Fruit fly (Drosophila melanogaster) whole organism, embryonic: ENCODE measurements around the gene Syn1.

Experiments used
- ATbp ChIP-seq: fragments of 200-800 bp; sonication (Bioruptor generic); optimal IDR thresholded peaks from 2 replicates; lab custom pipeline; 2017; ENCODE audit warnings: missing biosample characterization, mild to moderate bottlenecking, missing genetic modification characterization, missing genetic modification reagents
- Ada2b ChIP-seq: fragments of 200-800 bp; sonication (Bioruptor generic); IDR thresholded peaks from 2 replicates; pipeline ENCODE4 v1.3.6; 2022; ENCODE audit warnings: missing biosample characterization, missing genetic modification characterization
- B-H2 ChIP-seq: fragments of 200-800 bp; sonication (Bioruptor generic); optimal IDR thresholded peaks from 2 replicates; lab custom pipeline; 2018; ENCODE audit warnings: missing biosample characterization, mild to moderate bottlenecking, missing genetic modification characterization
- Bteb2 ChIP-seq: fragments of 200-800 bp; sonication (Bioruptor generic); optimal IDR thresholded peaks from 2 replicates; lab custom pipeline; 2016; ENCODE audit warnings: missing biosample characterization, missing genetic modification characterization
- CG10209 ChIP-seq: fragments of 200-800 bp; sonication (Bioruptor generic); optimal IDR thresholded peaks from 3 replicates; lab custom pipeline; 2017; ENCODE audit warnings: missing biosample characterization, mild to moderate bottlenecking, missing genetic modification characterization, missing genetic modification reagents
- CG10431 ChIP-seq: fragments of 200-800 bp; sonication (Bioruptor generic); optimal IDR thresholded peaks from 3 replicates; lab custom pipeline; 2018; ENCODE audit warnings: missing biosample characterization, mild to moderate bottlenecking, missing genetic modification characterization
- CG10543 ChIP-seq: fragments of 200-800 bp; sonication (Bioruptor generic); optimal IDR thresholded peaks from 3 replicates; lab custom pipeline; 2017; ENCODE audit warnings: missing biosample characterization, mild to moderate bottlenecking, missing genetic modification characterization, moderate library complexity
- CG10565 ChIP-seq: fragments of 200-800 bp; sonication (Bioruptor generic); optimal IDR thresholded peaks from 3 replicates; lab custom pipeline; 2016; ENCODE audit warnings: missing biosample characterization, mild to moderate bottlenecking, missing genetic modification characterization
- CG10959 ChIP-seq: fragments of 200-800 bp; sonication (Bioruptor generic); IDR thresholded peaks from 2 replicates; pipeline ENCODE4 v1.3.6; 2022; ENCODE audit warnings: missing biosample characterization, missing genetic modification characterization
- CG11085 ChIP-seq: fragments of 200-800 bp; sonication (Bioruptor generic); IDR thresholded peaks from 2 replicates; pipeline ENCODE4 v1.3.6; 2022; ENCODE audit warnings: missing biosample characterization, missing genetic modification characterization
- CG12391 ChIP-seq: fragments of 200-800 bp; sonication (Bioruptor generic); optimal IDR thresholded peaks from 3 replicates; lab custom pipeline; 2018; ENCODE audit warnings: missing biosample characterization, mild to moderate bottlenecking, missing genetic modification characterization, moderate library complexity
- CG12769 ChIP-seq: fragments of 200-800 bp; sonication (Bioruptor generic); optimal IDR thresholded peaks from 2 replicates; lab custom pipeline; 2019; ENCODE audit warnings: missing biosample characterization, mild to moderate bottlenecking, missing genetic modification characterization, moderate library complexity
- CG12942 ChIP-seq: fragments of 200-800 bp; sonication (Bioruptor generic); optimal IDR thresholded peaks from 3 replicates; lab custom pipeline; 2016; ENCODE audit warnings: missing biosample characterization, missing genetic modification characterization
- CG13123 ChIP-seq: fragments of 200-800 bp; sonication (Bioruptor generic); optimal IDR thresholded peaks from 2 replicates; lab custom pipeline; 2016; ENCODE audit warnings: missing biosample characterization, missing genetic modification characterization
- CG16779 ChIP-seq: fragments of 200-800 bp; sonication (Bioruptor generic); IDR thresholded peaks from 2 replicates; pipeline ENCODE4 v1.3.6; 2022; ENCODE audit warnings: missing biosample characterization, missing genetic modification characterization
- CG18476 ChIP-seq: fragments of 200-800 bp; sonication (Bioruptor generic); optimal IDR thresholded peaks from 2 replicates; lab custom pipeline; 2016; ENCODE audit warnings: missing biosample characterization, mild to moderate bottlenecking, missing genetic modification characterization
- CG18599 ChIP-seq: fragments of 200-800 bp; sonication (Bioruptor generic); optimal IDR thresholded peaks from 3 replicates; lab custom pipeline; 2017; ENCODE audit warnings: missing biosample characterization, missing genetic modification characterization, mild to moderate bottlenecking, moderate library complexity, missing genetic modification reagents
- CG2116 ChIP-seq: fragments of 200-800 bp; sonication (Bioruptor generic); optimal IDR thresholded peaks from 3 replicates; lab custom pipeline; 2018; ENCODE audit warnings: missing biosample characterization, mild to moderate bottlenecking, missing genetic modification characterization
- CG2199 ChIP-seq: fragments of 200-800 bp; sonication (Bioruptor generic); IDR thresholded peaks from 3 replicates; pipeline ENCODE4 v1.3.6; 2022; ENCODE audit warnings: missing biosample characterization, missing genetic modification characterization
- CG34376 ChIP-seq: fragments of 200-800 bp; sonication (Bioruptor generic); optimal IDR thresholded peaks from 2 replicates; lab custom pipeline; 2018; ENCODE audit warnings: missing biosample characterization, mild to moderate bottlenecking, missing genetic modification characterization
- CG34422 ChIP-seq: fragments of 200-800 bp; sonication (Bioruptor generic); IDR thresholded peaks from 3 replicates; pipeline ENCODE4 v1.3.6; 2022; ENCODE audit warnings: missing biosample characterization, missing genetic modification characterization
- CG6683 ChIP-seq: fragments of 200-800 bp; sonication (Bioruptor generic); optimal IDR thresholded peaks from 2 replicates; lab custom pipeline; 2017; ENCODE audit warnings: missing biosample characterization, mild to moderate bottlenecking, missing genetic modification characterization, missing genetic modification reagents
- CG7271 ChIP-seq: fragments of 200-800 bp; sonication (Bioruptor generic); optimal IDR thresholded peaks from 2 replicates; lab custom pipeline; 2018; ENCODE audit warnings: missing biosample characterization, mild to moderate bottlenecking, missing genetic modification characterization, moderate library complexity
- CG7928 ChIP-seq: fragments of 200-800 bp; sonication (Bioruptor generic); optimal IDR thresholded peaks from 2 replicates; lab custom pipeline; 2017; ENCODE audit warnings: missing biosample characterization, mild to moderate bottlenecking, missing genetic modification characterization
- CG8281 ChIP-seq: fragments of 200-800 bp; sonication (Bioruptor generic); optimal IDR thresholded peaks from 2 replicates; lab custom pipeline; 2018; ENCODE audit warnings: missing biosample characterization, mild to moderate bottlenecking, missing genetic modification characterization, moderate library complexity
- CrebB ChIP-seq: fragments of 200-800 bp; sonication (Bioruptor generic); optimal IDR thresholded peaks from 3 replicates; lab custom pipeline; 2018; ENCODE audit warnings: missing biosample characterization, mild to moderate bottlenecking, missing genetic modification characterization
- Deaf1 ChIP-seq: fragments of 200-800 bp; optimal IDR thresholded peaks from 3 replicates; lab custom pipeline; 2019; ENCODE audit warnings: missing biosample characterization, mild to moderate bottlenecking, missing genetic modification characterization, moderate library complexity
- Dll ChIP-seq: fragments of 200-800 bp; sonication (Bioruptor generic); IDR thresholded peaks from 4 replicates; pipeline ENCODE4 v1.3.6; 2022; ENCODE audit warnings: missing biosample characterization, missing genetic modification characterization; ENCODE audit not compliant: partially characterized antibody
- Doc2 ChIP-seq: fragments of 200-800 bp; sonication (Bioruptor generic); IDR thresholded peaks from 2 replicates; pipeline ENCODE4 v1.3.6; 2022; ENCODE audit warnings: missing biosample characterization, missing genetic modification characterization
- Dp ChIP-seq: fragments of 200-800 bp; sonication (Bioruptor generic); optimal IDR thresholded peaks from 2 replicates; lab custom pipeline; 2018; ENCODE audit warnings: missing biosample characterization, mild to moderate bottlenecking, missing genetic modification characterization, moderate library complexity
- Drgx ChIP-seq: fragments of 200-800 bp; sonication (Bioruptor generic); IDR thresholded peaks from 2 replicates; pipeline ENCODE4 v1.3.6; 2022; ENCODE audit warnings: missing biosample characterization, missing genetic modification characterization
- HmgZ ChIP-seq: fragments of 200-800 bp; sonication (Bioruptor generic); optimal IDR thresholded peaks from 2 replicates; lab custom pipeline; 2018; ENCODE audit warnings: missing biosample characterization, mild to moderate bottlenecking, missing genetic modification characterization
- Hmr ChIP-seq: fragments of 200-800 bp; sonication (Bioruptor generic); optimal IDR thresholded peaks from 3 replicates; lab custom pipeline; 2017; ENCODE audit warnings: mild to moderate bottlenecking, missing biosample characterization, missing genetic modification reagents, missing genetic modification characterization
- Mad ChIP-seq: fragments of 200-800 bp; sonication (Bioruptor generic); optimal IDR thresholded peaks from 2 replicates; lab custom pipeline; 2016; ENCODE audit warnings: missing biosample characterization, missing genetic modification characterization
- Sox100B ChIP-seq: fragments of 200-800 bp; sonication (Bioruptor generic); optimal IDR thresholded peaks from 3 replicates; lab custom pipeline; 2018; ENCODE audit warnings: missing biosample characterization, mild to moderate bottlenecking, missing genetic modification characterization
- Trl ChIP-seq, 3 experiments: fragments of >200 bp in 2 of 3; fragments of 200-800 bp in 1 of 3; sonication (Bioruptor generic) in 1 of 3; optimal IDR thresholded peaks; 2 replicates in 1 of 3; 3 replicates in 2 of 3; lab custom pipeline; 2016 to 2017; ENCODE audit warnings: missing biosample characterization in 1 of 3, missing genetic modification characterization in 1 of 3
- br ChIP-seq: fragments of >200 bp; optimal IDR thresholded peaks from 2 replicates; lab custom pipeline; 2017
- cas ChIP-seq: fragments of 200-800 bp; sonication (Bioruptor generic); IDR thresholded peaks from 2 replicates; pipeline ENCODE4 v1.3.6; 2022; ENCODE audit warnings: missing biosample characterization, missing genetic modification characterization
- chinmo ChIP-seq: fragments of 200-800 bp; sonication (Bioruptor generic); IDR thresholded peaks from 4 replicates; pipeline ENCODE4 v1.3.6; 2022; ENCODE audit warnings: missing biosample characterization, missing genetic modification characterization; ENCODE audit not compliant: partially characterized antibody
- ci ChIP-seq: fragments of 200-800 bp; sonication (Bioruptor generic); IDR thresholded peaks from 3 replicates; pipeline ENCODE4 v1.3.6; 2022; ENCODE audit warnings: missing biosample characterization, missing genetic modification characterization
- esg ChIP-seq: fragments of 200-800 bp; sonication (Bioruptor generic); conservative IDR thresholded peaks from 2 replicates; pipeline ENCODE4 v1.3.6; 2022; ENCODE audit warnings: missing biosample characterization, missing genetic modification characterization
- eve ChIP-seq, 2 experiments: fragments of >200 bp; optimal IDR thresholded peaks; 2 replicates each; lab custom pipeline; 2017; ENCODE audit warnings: missing biosample characterization in 2 of 2, missing genetic modification characterization in 2 of 2
- gfzf ChIP-seq: fragments of 200-800 bp; sonication (Bioruptor generic); optimal IDR thresholded peaks from 2 replicates; lab custom pipeline; 2016; ENCODE audit warnings: missing biosample characterization, mild to moderate bottlenecking, missing genetic modification characterization, moderate library complexity
- maf-S ChIP-seq: fragments of 200-800 bp; sonication (Bioruptor generic); optimal IDR thresholded peaks from 2 replicates; lab custom pipeline; 2016; ENCODE audit warnings: missing biosample characterization, missing genetic modification characterization
- mld ChIP-seq: fragments of 200-800 bp; sonication (Bioruptor generic); IDR thresholded peaks from 3 replicates; pipeline ENCODE4 v1.3.6; 2022; ENCODE audit warnings: missing biosample characterization, missing genetic modification characterization; ENCODE audit not compliant: partially characterized antibody
- oc ChIP-seq: fragments of 200-800 bp; sonication (Bioruptor generic); optimal IDR thresholded peaks from 2 replicates; lab custom pipeline; 2018; ENCODE audit warnings: missing biosample characterization, mild to moderate bottlenecking, missing genetic modification characterization, moderate library complexity
- peb ChIP-seq: fragments of 200-800 bp; sonication (Bioruptor generic); IDR thresholded peaks from 2 replicates; pipeline ENCODE4 v1.3.6; 2022; ENCODE audit warnings: missing biosample characterization, missing genetic modification characterization
- pho ChIP-seq: fragments of 200-800 bp; sonication (Bioruptor generic); optimal IDR thresholded peaks from 2 replicates; lab custom pipeline; 2016; ENCODE audit warnings: missing biosample characterization, missing genetic modification characterization
- sens ChIP-seq: fragments of 200-800 bp; sonication (Bioruptor generic); peaks from one replicate; lab custom pipeline; 2016; ENCODE audit warnings: missing biosample characterization, missing genetic modification characterization
- sisA ChIP-seq: fragments of 200-800 bp; sonication (Bioruptor generic); IDR thresholded peaks from 2 replicates; pipeline ENCODE4 v1.3.6; 2022; ENCODE audit warnings: missing biosample characterization, missing genetic modification characterization
- tll ChIP-seq, 2 experiments: fragments of 200-800 bp in 1 of 2; fragments of >200 bp in 1 of 2; sonication (Bioruptor generic) in 1 of 2; optimal IDR thresholded peaks; 2 replicates each; lab custom pipeline; 2017 to 2019; ENCODE audit warnings: missing biosample characterization in 2 of 2, missing genetic modification characterization in 2 of 2, mild to moderate bottlenecking in 1 of 2, moderate library complexity in 1 of 2
- zfh2 ChIP-seq: fragments of 200-800 bp; sonication (Bioruptor generic); optimal IDR thresholded peaks from 2 replicates; lab custom pipeline; 2016; ENCODE audit warnings: missing biosample characterization, missing genetic modification characterization

Syn1 gene

DNA sequence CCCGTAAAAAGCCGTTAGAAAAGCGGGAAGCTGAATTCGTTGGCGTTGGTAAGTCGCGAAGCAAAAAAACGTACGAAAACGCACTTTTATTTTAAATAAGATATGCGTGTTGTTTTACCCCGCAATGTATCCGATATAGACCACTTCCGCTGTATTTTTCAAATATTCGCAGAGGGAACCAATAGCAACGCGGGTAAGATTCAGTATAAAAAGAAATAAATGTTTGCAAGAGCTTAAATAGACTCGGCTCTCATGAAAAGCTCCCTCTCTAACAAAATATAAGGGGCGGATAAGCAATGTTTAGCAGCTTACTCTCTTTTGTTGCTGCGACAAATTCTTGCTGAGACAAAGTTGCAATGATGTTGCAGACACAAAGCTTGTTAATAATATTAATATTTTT, at the start of gene Syn1 (continued):
- TF ChIP-seq Hmr, result no peak
- no peak for TF ChIP-seq CG2116
- TF ChIP-seq CG12391 (tag; lab: Kevin White, UChicago), result no peak
- peak; percentile 69 for TF ChIP-seq sens (GFP tag; lab: Kevin White, UChicago)
- TF ChIP-seq gfzf, result no peak
- TF ChIP-seq CG18476 (GFP tag; lab: Kevin White, UChicago), result no peak
- no peak for TF ChIP-seq HmgZ (tag; lab: Kevin White, UChicago)
- peak; percentile 67 to 76 for TF ChIP-seq Trl (optimal IDR thresholded peaks at IDR 0.05; lab: Kevin White, UChicago)
- no peak for TF ChIP-seq Trl (GFP tag; optimal IDR thresholded peaks at IDR 0.05; lab: Kevin White, UChicago)
- TF ChIP-seq CG7271 (tag; lab: Kevin White, UChicago), result no peak
- no peak for TF ChIP-seq CG12769
- TF ChIP-seq CG2199 (GFP tag; lab: Robert Waterston, UW), result peak; percentile 27; the same call in 1 of the 3 replicates
- peak; percentile 9 for TF ChIP-seq CG7928 (GFP tag; lab: Kevin White, UChicago)
- no peak for TF ChIP-seq sisA (GFP tag; lab: Robert Waterston, UW)
- no peak for TF ChIP-seq Dll (GFP tag; lab: Robert Waterston, UW)
- no peak for TF ChIP-seq CG18599 (GFP tag; lab: Kevin White, UChicago)
- no peak for TF ChIP-seq CG13123 (GFP tag; lab: Kevin White, UChicago)
- no peak for TF ChIP-seq maf-S (GFP tag; lab: Kevin White, UChicago)
- TF ChIP-seq CrebB (tag; lab: Kevin White, UChicago), result no peak
- TF ChIP-seq CG12942 (GFP tag; lab: Kevin White, UChicago), result no peak
- TF ChIP-seq Bteb2 (GFP tag; lab: Kevin White, UChicago), result no peak
- no peak for TF ChIP-seq zfh2 (GFP tag; lab: Kevin White, UChicago)
- no peak for TF ChIP-seq ATbp (GFP tag; lab: Kevin White, UChicago)
- no peak for TF ChIP-seq B-H2 (GFP tag; lab: Kevin White, UChicago)
- no peak for TF ChIP-seq mld (GFP tag; lab: Robert Waterston, UW)
- TF ChIP-seq peb (GFP tag; lab: Robert Waterston, UW), result no peak
- no peak for TF ChIP-seq Mad (GFP tag; lab: Kevin White, UChicago)
- no peak for TF ChIP-seq br (lab: Kevin White, UChicago)
- no peak for TF ChIP-seq tll (GFP tag; optimal IDR thresholded peaks at IDR 0.05; lab: Kevin White, UChicago)
- TF ChIP-seq CG34422, result no peak
- peak in 1 of 2 experiments; percentile 22 for TF ChIP-seq eve (GFP tag; optimal IDR thresholded peaks at IDR 0.05; lab: Kevin White, UChicago)
- 0 out of 2 replicates have a peak, but pooled peaks have one; percentile 8 for TF ChIP-seq Drgx
- no peak for TF ChIP-seq esg (GFP tag; lab: Robert Waterston, UW)
- TF ChIP-seq Doc2 (GFP tag; lab: Robert Waterston, UW), result no peak
- TF ChIP-seq chinmo (GFP tag; lab: Robert Waterston, UW), result peak; percentile 73; the same call in 1 of the 4 replicates
- TF ChIP-seq pho, result no peak
- no peak for TF ChIP-seq oc
- TF ChIP-seq Deaf1, result no peak
- TF ChIP-seq CG11085 (GFP tag; lab: Robert Waterston, UW), result no peak
- no peak for TF ChIP-seq CG10209 (GFP tag; lab: Kevin White, UChicago)
- no peak for TF ChIP-seq Dp (GFP tag; lab: Kevin White, UChicago)

DNA sequence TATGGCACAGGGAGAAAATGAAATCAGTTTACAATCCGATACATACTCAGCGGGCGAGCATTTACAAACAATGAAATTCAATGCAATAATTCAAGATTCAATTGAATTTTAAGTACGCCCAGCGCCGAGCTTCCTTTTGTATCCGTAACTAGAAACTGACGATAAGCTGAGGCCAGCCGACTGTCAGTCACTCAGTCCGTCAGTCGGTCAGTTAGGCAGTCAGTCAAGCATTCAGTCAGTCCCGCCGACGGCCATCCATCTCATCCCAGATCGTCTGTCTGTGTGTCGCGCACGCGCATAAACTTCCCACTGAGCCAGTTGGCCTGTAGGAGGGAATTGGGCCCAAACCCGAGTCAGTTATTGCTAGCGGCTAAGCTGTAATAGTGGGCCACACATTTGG, 49.2 kb upstream of the Syn1 start:
- TF ChIP-seq Ada2b, result no peak
- TF ChIP-seq CG6683 (GFP tag; lab: Kevin White, UChicago), result no peak
- peak; percentile 12 for TF ChIP-seq sens (GFP tag; lab: Kevin White, UChicago)
- TF ChIP-seq CG10431 (GFP tag; lab: Kevin White, UChicago), result no peak
- peak; percentile 93 for TF ChIP-seq CG8281 (tag; lab: Kevin White, UChicago)
- no peak for TF ChIP-seq cas
- no peak for TF ChIP-seq ci (GFP tag; lab: Robert Waterston, UW)
- TF ChIP-seq CG10565 (GFP tag; lab: Kevin White, UChicago), result no peak
- TF ChIP-seq CG10543 (GFP tag; lab: Kevin White, UChicago), result no peak
- TF ChIP-seq CG34376 (GFP tag; lab: Kevin White, UChicago), result no peak
- TF ChIP-seq CG10959 (GFP tag; lab: Robert Waterston, UW), result no peak
- 0 out of 2 replicates have a peak, but pooled peaks have one; percentile 11 for TF ChIP-seq CG16779 (GFP tag; lab: Robert Waterston, UW)
- TF ChIP-seq Sox100B (GFP tag; lab: Kevin White, UChicago), result no peak
